Worm (Caenorhabditis elegans) whole organism, young adult: ENCODE measurements around the gene slt-1.

Experiments used
- B0019.2 ChIP-seq: fragments of 200-800 bp; sonication (Bioruptor generic); conservative IDR thresholded peaks from 2 replicates; pipeline ENCODE4 v1.3.6; 2022; ENCODE audit warnings: missing genetic modification reagents, missing genetic modification characterization, missing compliant biosample characterization
- C17E4.6 ChIP-seq: fragments of 200-800 bp; sonication (Bioruptor generic); IDR thresholded peaks from 2 replicates; pipeline ENCODE4 v1.3.6; 2022; ENCODE audit warnings: missing genetic modification reagents, missing genetic modification characterization, missing compliant biosample characterization
- D2030.7 ChIP-seq: fragments of 200-800 bp; sonication (Bioruptor generic); IDR thresholded peaks from 2 replicates; pipeline ENCODE4 v1.3.6; 2022; ENCODE audit warnings: missing genetic modification reagents, missing genetic modification characterization, missing compliant biosample characterization
- F22D6.2 ChIP-seq: sonication (generic microtip); optimal IDR thresholded peaks from 2 replicates; lab custom pipeline; 2016; ENCODE audit warnings: mild to moderate bottlenecking, missing genetic modification characterization, missing compliant biosample characterization
- F23B12.7 ChIP-seq: sonication (generic microtip); optimal IDR thresholded peaks from 2 replicates; lab custom pipeline; 2017; ENCODE audit warnings: missing genetic modification characterization, mild to moderate bottlenecking, missing compliant biosample characterization, antibody characterized with exemption, moderate library complexity; ENCODE audit not compliant: insufficient read depth
- K11D2.4 ChIP-seq: fragments of 200-800 bp; sonication (Bioruptor generic); IDR thresholded peaks from 2 replicates; pipeline ENCODE4 v1.3.6; 2022; ENCODE audit warnings: missing genetic modification reagents, missing genetic modification characterization, missing compliant biosample characterization
- K12H6.12 ChIP-seq: fragments of 200-800 bp; sonication (Bioruptor generic); optimal IDR thresholded peaks from 2 replicates; lab custom pipeline; 2018; ENCODE audit warnings: mild to moderate bottlenecking, missing genetic modification characterization, missing compliant biosample characterization
- Y95B8A.8 ChIP-seq: fragments of 200-800 bp; sonication (Bioruptor generic); IDR thresholded peaks from 2 replicates; pipeline ENCODE4 v1.3.6; 2022; ENCODE audit warnings: missing genetic modification reagents, missing genetic modification characterization, missing compliant biosample characterization
- attf-3 ChIP-seq: fragments of 200-800 bp; sonication (Bioruptor generic); conservative IDR thresholded peaks from 2 replicates; pipeline ENCODE4 v1.3.6; 2022; ENCODE audit warnings: missing genetic modification reagents, missing genetic modification characterization, missing compliant biosample characterization
- attf-5 ChIP-seq: fragments of 200-800 bp; sonication (Bioruptor generic); optimal IDR thresholded peaks from 2 replicates; lab custom pipeline; 2018; ENCODE audit warnings: mild to moderate bottlenecking, missing genetic modification characterization, missing compliant biosample characterization
- cebp-1 ChIP-seq, 2 experiments: fragments of 200-800 bp in 1 of 2; sonication (Bioruptor generic) in 1 of 2; sonication (generic microtip) in 1 of 2; IDR thresholded peaks in 1 of 2; optimal IDR thresholded peaks in 1 of 2; 2 replicates each; pipeline versions ENCODE4 v1.3.6 to Lab custom; 2017 to 2022; ENCODE audit warnings: missing compliant biosample characterization in 2 of 2, missing genetic modification characterization in 2 of 2, mild to moderate bottlenecking in 1 of 2, missing genetic modification reagents in 1 of 2, moderate library complexity in 1 of 2
- dpl-1 ChIP-seq: fragments of 150-350 bp; optimal IDR thresholded peaks from 2 replicates; lab custom pipeline; 2014; ENCODE audit warnings: missing biosample characterization, missing genetic modification reagents, missing genetic modification characterization
- egl-44 ChIP-seq: fragments of 200-800 bp; sonication (Bioruptor generic); IDR thresholded peaks from 2 replicates; pipeline ENCODE4 v1.3.6; 2022; ENCODE audit warnings: missing genetic modification reagents, missing genetic modification characterization, missing compliant biosample characterization
- egrh-3 ChIP-seq: fragments of 200-800 bp; sonication (Bioruptor generic); IDR thresholded peaks from 2 replicates; pipeline ENCODE4 v1.3.6; 2022; ENCODE audit warnings: missing genetic modification reagents, missing genetic modification characterization, missing compliant biosample characterization
- ets-4 ChIP-seq: fragments of 200-800 bp; sonication (Bioruptor generic); optimal IDR thresholded peaks from 2 replicates; lab custom pipeline; 2018; ENCODE audit warnings: mild to moderate bottlenecking, missing genetic modification characterization, missing compliant biosample characterization
- hmg-1.2 ChIP-seq: fragments of 200-800 bp; sonication (Bioruptor generic); IDR thresholded peaks from 2 replicates; pipeline ENCODE4 v1.3.6; 2022; ENCODE audit warnings: missing genetic modification reagents, missing genetic modification characterization, missing compliant biosample characterization
- hrde-1 ChIP-seq: sonication (generic microtip); optimal IDR thresholded peaks from 2 replicates; lab custom pipeline; 2016; ENCODE audit warnings: missing genetic modification characterization, mild to moderate bottlenecking, missing compliant biosample characterization, moderate library complexity, missing genotype, missing genetic modification reagents, borderline replicate concordance
- let-607 ChIP-seq, 2 experiments: fragments of 200-800 bp in 1 of 2; sonication (Bioruptor generic) in 1 of 2; sonication (generic microtip) in 1 of 2; optimal IDR thresholded peaks; 2 replicates each; lab custom pipeline; 2016 to 2018; ENCODE audit warnings: mild to moderate bottlenecking in 2 of 2, missing compliant biosample characterization in 2 of 2, missing genetic modification characterization in 2 of 2, moderate library complexity in 2 of 2, missing genotype in 1 of 2
- lin-40 ChIP-seq: sonication (generic microtip); optimal IDR thresholded peaks from 2 replicates; lab custom pipeline; 2016; ENCODE audit warnings: missing genetic modification characterization, mild to moderate bottlenecking, missing compliant biosample characterization, missing genotype, missing genetic modification reagents
- lsl-1 ChIP-seq: fragments of 200-800 bp; sonication (Bioruptor generic); optimal IDR thresholded peaks from 2 replicates; lab custom pipeline; 2018; ENCODE audit warnings: mild to moderate bottlenecking, missing genetic modification characterization, moderate library complexity, missing compliant biosample characterization
- madf-10 ChIP-seq: sonication (generic microtip); optimal IDR thresholded peaks from 2 replicates; lab custom pipeline; 2016; ENCODE audit warnings: mild to moderate bottlenecking, missing genetic modification characterization, missing compliant biosample characterization
- madf-6 ChIP-seq: fragments of 200-800 bp; sonication (Bioruptor generic); IDR thresholded peaks from 2 replicates; pipeline ENCODE4 v1.3.6; 2022; ENCODE audit warnings: missing genetic modification reagents, missing genetic modification characterization, missing compliant biosample characterization
- madf-8 ChIP-seq: fragments of 200-800 bp; sonication (Bioruptor generic); conservative IDR thresholded peaks from 2 replicates; pipeline ENCODE4 v1.3.6; 2022; ENCODE audit warnings: missing genetic modification reagents, missing genetic modification characterization, missing compliant biosample characterization
- nfyb-1 ChIP-seq: fragments of 200-800 bp; sonication (Bioruptor generic); IDR thresholded peaks from 2 replicates; pipeline ENCODE4 v1.3.6; 2022; ENCODE audit warnings: missing genetic modification reagents, missing genetic modification characterization, missing compliant biosample characterization
- nhr-80 ChIP-seq: sonication (generic microtip); optimal IDR thresholded peaks from 2 replicates; lab custom pipeline; 2016; ENCODE audit warnings: missing genetic modification characterization, missing compliant biosample characterization
- rec-8 ChIP-seq, 2 experiments: sonication (generic microtip); optimal IDR thresholded peaks; 2 replicates each; lab custom pipeline; 2016; ENCODE audit warnings: mild to moderate bottlenecking in 2 of 2, missing genetic modification characterization in 2 of 2, missing genetic modification reagents in 2 of 2, missing genotype in 2 of 2, missing biosample characterization in 1 of 2, missing compliant biosample characterization in 1 of 2, moderate library complexity in 1 of 2
- sdz-38 ChIP-seq: sonication (generic microtip); optimal IDR thresholded peaks from 2 replicates; lab custom pipeline; 2016; ENCODE audit warnings: missing genotype, missing genetic modification characterization, missing compliant biosample characterization
- snpc-1.1 ChIP-seq: sonication (generic microtip); optimal IDR thresholded peaks from 2 replicates; lab custom pipeline; 2017; ENCODE audit warnings: missing genetic modification characterization, mild to moderate bottlenecking, missing compliant biosample characterization, antibody characterized with exemption, moderate library complexity, missing genotype, missing genetic modification reagents; ENCODE audit not compliant: insufficient read depth
- snpc-4 ChIP-seq, 5 experiments: fragments of 150-350 bp in 1 of 5; sonication (generic microtip) in 4 of 5; optimal IDR thresholded peaks; 2 replicates each; lab custom pipeline; 2014 to 2018; ENCODE audit warnings: missing genetic modification characterization in 5 of 5, missing biosample characterization in 3 of 5, antibody characterized with exemption in 2 of 5, mild to moderate bottlenecking in 2 of 5, missing compliant biosample characterization in 2 of 5, missing genotype in 2 of 5, moderate library complexity in 2 of 5, missing genetic modification reagents in 1 of 5
- tbp1 ChIP-seq: fragments of 200-800 bp; sonication (Bioruptor generic); optimal IDR thresholded peaks from 2 replicates; lab custom pipeline; 2018; ENCODE audit warnings: mild to moderate bottlenecking, missing genetic modification characterization, missing compliant biosample characterization
- tbx-9 ChIP-seq: sonication (generic microtip); optimal IDR thresholded peaks from 2 replicates; lab custom pipeline; 2016; ENCODE audit warnings: borderline replicate concordance, missing genetic modification characterization, inconsistent platforms, missing compliant biosample characterization
- ztf-3 ChIP-seq: fragments of 200-800 bp; sonication (Bioruptor generic); optimal IDR thresholded peaks from 2 replicates; lab custom pipeline; 2018; ENCODE audit warnings: mild to moderate bottlenecking, missing genetic modification characterization, missing compliant biosample characterization

The slt-1 gene

DNA sequence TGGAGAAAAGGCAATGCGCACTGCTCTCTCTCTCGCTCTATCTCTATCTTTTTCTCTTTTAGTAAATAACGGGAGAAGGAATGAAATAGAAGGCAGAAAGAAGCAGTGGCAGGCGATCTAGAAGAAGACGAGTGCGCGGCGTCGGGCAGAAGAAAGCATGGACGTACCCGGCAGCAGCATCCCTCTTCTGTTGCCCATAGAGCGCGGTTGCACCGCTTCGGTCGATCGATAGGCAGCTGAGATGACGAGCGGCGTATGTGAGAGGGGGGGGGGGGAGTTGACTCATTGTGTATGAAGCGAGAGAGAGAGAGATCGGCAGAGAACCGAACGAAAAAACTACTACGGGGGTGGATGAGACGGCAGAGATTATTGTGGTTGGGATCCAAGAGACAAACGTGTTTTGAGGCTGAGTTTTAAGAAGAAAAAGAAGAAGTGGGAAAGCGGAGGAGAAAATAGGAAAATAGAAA lies 34.1 kb downstream of the slt-1 start (continued):
- peak; percentile 44 for TF ChIP-seq F22D6.2 (tag; lab: Kevin White, UChicago)
- peak; percentile 83 for TF ChIP-seq madf-10
- TF ChIP-seq attf-5 (GFP tag; lab: Kevin White, UChicago): peak; percentile 95
- TF ChIP-seq sdz-38 (tag; lab: Kevin White, UChicago): no peak
- TF ChIP-seq rec-8 (tag; optimal IDR thresholded peaks at IDR 0.05; lab: Kevin White, UChicago): no peak
- TF ChIP-seq cebp-1 (GFP tag; IDR thresholded peaks at IDR 0.05; lab: Robert Waterston, UW): peak; percentile 68
- peak; percentile 90 for TF ChIP-seq cebp-1 (tag; optimal IDR thresholded peaks at IDR 0.05; lab: Kevin White, UChicago)

DNA sequence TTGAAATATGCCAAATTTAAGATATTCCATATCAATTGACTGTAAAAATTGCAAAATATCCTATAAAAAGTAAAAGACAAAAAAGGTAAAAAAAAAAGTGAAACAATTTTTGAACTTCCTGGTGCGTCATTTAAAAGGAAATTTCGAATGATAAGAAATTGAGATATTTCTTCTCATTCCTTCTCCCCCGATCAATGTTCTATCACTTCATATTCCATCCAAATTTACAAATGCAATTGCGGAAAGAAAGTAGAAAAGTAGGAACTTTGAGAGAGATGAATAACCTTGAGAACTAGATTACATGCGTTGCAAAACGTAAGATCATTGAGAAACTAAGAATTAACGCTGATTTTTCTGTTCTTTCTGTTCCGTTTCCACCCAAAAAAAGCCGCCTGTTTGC lies 35.5 kb downstream of the slt-1 start:
- TF ChIP-seq ets-4 (GFP tag; lab: Kevin White, UChicago): no peak
- no peak for TF ChIP-seq egl-44
- TF ChIP-seq egrh-3 (GFP tag; lab: Robert Waterston, UW): no peak
- TF ChIP-seq lsl-1 (GFP tag; lab: Kevin White, UChicago): no peak
- no peak for TF ChIP-seq snpc-1.1
- no peak for TF ChIP-seq attf-3 (GFP tag; lab: Robert Waterston, UW)
- no peak for TF ChIP-seq D2030.7 (GFP tag; lab: Robert Waterston, UW)
- TF ChIP-seq snpc-4 (GFP tag; optimal IDR thresholded peaks at IDR 0.05; lab: Kevin White, UChicago): no peak
- no peak for TF ChIP-seq snpc-4 (tag; optimal IDR thresholded peaks at IDR 0.05; lab: Kevin White, UChicago)
- no peak for TF ChIP-seq dpl-1 (GFP tag; lab: Kevin White, UChicago)
- no peak for TF ChIP-seq K11D2.4
- TF ChIP-seq K12H6.12 (tag; lab: Kevin White, UChicago): no peak

DNA sequence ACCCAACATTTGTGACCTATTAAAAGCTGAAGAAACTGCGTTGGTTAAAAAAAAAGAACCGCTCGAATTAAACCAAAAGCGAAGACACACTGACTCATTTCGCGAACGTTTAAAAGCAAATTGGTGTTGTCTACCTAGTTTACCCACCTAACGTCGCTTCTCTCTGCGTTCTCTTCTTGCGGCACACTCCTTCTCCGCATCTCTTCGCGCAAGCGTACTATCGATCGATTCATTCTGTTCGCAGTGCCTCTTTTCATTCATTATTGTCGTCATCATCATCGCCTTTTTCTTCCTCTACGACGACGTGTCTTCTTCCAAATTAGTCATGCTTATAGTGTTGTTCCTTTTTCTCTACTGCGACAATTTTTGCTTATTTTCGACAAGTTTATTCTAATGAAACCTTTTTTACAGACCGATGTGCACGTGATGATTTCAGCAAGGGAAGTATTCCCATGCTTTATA lies 37.1 kb downstream of the slt-1 start, which contains the start of gene atrn-1:
atrn-1 (plus strand) TSS at position 412 of the 462 bp plus-strand sequence.
- TF ChIP-seq madf-8 (GFP tag; lab: Robert Waterston, UW) (no peak), lin-40 (no peak), tbp1 (no peak), Y95B8A.8 (GFP tag; lab: Robert Waterston, UW) (no peak), nhr-80 (peak; percentile 5), ztf-3 (GFP tag; lab: Kevin White, UChicago) (no peak), F22D6.2 (tag; lab: Kevin White, UChicago) (no peak), madf-6 (GFP tag; lab: Robert Waterston, UW) (no peak), hmg-1.2 (GFP tag; lab: Robert Waterston, UW) (peak; percentile 71; the same call in 1 of the 2 replicates), tbx-9 (tag; lab: Kevin White, UChicago) (no peak), F23B12.7 (tag; lab: Kevin White, UChicago) (no peak), C17E4.6 (no peak), hrde-1 (tag; lab: Kevin White, UChicago) (no peak), nfyb-1 (GFP tag; lab: Robert Waterston, UW) (no peak), B0019.2 (GFP tag; lab: Robert Waterston, UW) (no peak), let-607 (tag; optimal IDR thresholded peaks at IDR 0.05; lab: Kevin White, UChicago) (no peak)
